Worm (Caenorhabditis elegans) whole organism, L3 larva: Measurements from ENCODE around the gene fbxb-79.
A peak's percentile ranks its signal among the peaks of the same experiment; 100 is the strongest.

Experiments
- R02D3.7 ChIP-seq: fragments of 150-350 bp; optimal IDR thresholded peaks from 2 replicates; lab custom pipeline; 2014; ENCODE audit warnings: missing biosample characterization, missing genetic modification characterization
- ZK546.5 ChIP-seq: sonication (generic microtip); optimal IDR thresholded peaks from 2 replicates; lab custom pipeline; 2017; ENCODE audit warnings: missing biosample characterization, missing genetic modification characterization
- aly-2 ChIP-seq: fragments of 150-350 bp; optimal IDR thresholded peaks from 2 replicates; lab custom pipeline; 2014; ENCODE audit warnings: missing biosample characterization, missing genetic modification characterization
- ama-1 ChIP-seq: fragments of 150-350 bp; optimal IDR thresholded peaks from 2 replicates; lab custom pipeline; 2018
- ceh-16 ChIP-seq: sonication (generic microtip); optimal IDR thresholded peaks from 2 replicates; lab custom pipeline; 2017; ENCODE audit warnings: missing biosample characterization, missing genetic modification characterization
- ceh-28 ChIP-seq: fragments of 150-350 bp; optimal IDR thresholded peaks from 2 replicates; lab custom pipeline; 2014; ENCODE audit warnings: missing biosample characterization, missing genetic modification reagents, missing genetic modification characterization
- daf-12 ChIP-seq: fragments of 150-350 bp; optimal IDR thresholded peaks from 2 replicates; lab custom pipeline; 2014; ENCODE audit warnings: missing biosample characterization, missing genetic modification reagents, missing genetic modification characterization
- egl-27 ChIP-seq: sonication (generic microtip); optimal IDR thresholded peaks from 4 replicates; lab custom pipeline; 2017; ENCODE audit warnings: missing biosample characterization, missing genetic modification reagents, missing genetic modification characterization
- elt-1 ChIP-seq: fragments of 150-350 bp; optimal IDR thresholded peaks from 2 replicates; lab custom pipeline; 2014; ENCODE audit warnings: missing biosample characterization, missing genetic modification characterization
- elt-2 ChIP-seq: sonication (generic microtip); optimal IDR thresholded peaks from 2 replicates; lab custom pipeline; 2016; ENCODE audit warnings: missing genetic modification reagents, mild to moderate bottlenecking, missing genetic modification characterization, missing compliant biosample characterization
- elt-3 ChIP-seq, 3 experiments: fragments of 150-350 bp in 1 of 3; sonication (generic microtip) in 2 of 3; optimal IDR thresholded peaks; 2 replicates in 2 of 3; 4 replicates in 1 of 3; lab custom pipeline; 2014 to 2017; ENCODE audit warnings: missing biosample characterization in 3 of 3, missing genetic modification characterization in 3 of 3
- fkh-2 ChIP-seq: fragments of 150-350 bp; optimal IDR thresholded peaks from 2 replicates; lab custom pipeline; 2014; ENCODE audit warnings: missing biosample characterization, missing genetic modification reagents, missing genetic modification characterization
- fos-1 ChIP-seq: fragments of 150-350 bp; optimal IDR thresholded peaks from 2 replicates; lab custom pipeline; 2014; ENCODE audit warnings: missing biosample characterization, missing genetic modification characterization
- hmg-11 ChIP-seq: sonication (generic microtip); optimal IDR thresholded peaks from 2 replicates; lab custom pipeline; 2016; ENCODE audit warnings: missing genetic modification characterization, missing compliant biosample characterization
- jun-1 ChIP-seq: fragments of 150-350 bp; optimal IDR thresholded peaks from 2 replicates; lab custom pipeline; 2014; ENCODE audit warnings: missing biosample characterization, missing genetic modification reagents, missing genetic modification characterization
- lin-39 ChIP-seq: fragments of 150-350 bp; optimal IDR thresholded peaks from 2 replicates; lab custom pipeline; 2018; ENCODE audit warnings: missing biosample characterization, missing genetic modification reagents, missing genetic modification characterization
- lsy-12 ChIP-seq: sonication (generic microtip); optimal IDR thresholded peaks from 2 replicates; lab custom pipeline; 2016; ENCODE audit warnings: mild to moderate bottlenecking, missing genetic modification characterization, missing compliant biosample characterization
- mml-1 ChIP-seq: fragments of 150-350 bp; sonication (generic microtip); optimal IDR thresholded peaks from 3 replicates; lab custom pipeline; 2014; ENCODE audit warnings: missing biosample characterization, missing genetic modification characterization
- nfya-1 ChIP-seq: sonication (generic microtip); optimal IDR thresholded peaks from 2 replicates; lab custom pipeline; 2017; ENCODE audit warnings: missing genetic modification characterization, mild to moderate bottlenecking, missing compliant biosample characterization, antibody characterized with exemption, moderate library complexity; ENCODE audit not compliant: insufficient read depth
- nhr-11 ChIP-seq: fragments of 150-350 bp; optimal IDR thresholded peaks from 2 replicates; lab custom pipeline; 2014; ENCODE audit warnings: missing biosample characterization, missing genetic modification characterization
- nhr-12 ChIP-seq: fragments of 150-350 bp; optimal IDR thresholded peaks from 2 replicates; lab custom pipeline; 2014; ENCODE audit warnings: missing biosample characterization, missing genetic modification characterization
- nhr-23 ChIP-seq: fragments of 150-350 bp; optimal IDR thresholded peaks from 2 replicates; lab custom pipeline; 2014; ENCODE audit warnings: missing biosample characterization, missing genetic modification reagents, missing genetic modification characterization
- nhr-237 ChIP-seq: fragments of 150-350 bp; optimal IDR thresholded peaks from 2 replicates; lab custom pipeline; 2014; ENCODE audit warnings: missing biosample characterization, missing genetic modification characterization
- nhr-28 ChIP-seq: fragments of 150-350 bp; optimal IDR thresholded peaks from 2 replicates; lab custom pipeline; 2014; ENCODE audit warnings: missing biosample characterization, missing genetic modification characterization
- nhr-43 ChIP-seq: sonication (generic microtip); optimal IDR thresholded peaks from 2 replicates; lab custom pipeline; 2016; ENCODE audit warnings: mild to moderate bottlenecking, missing genetic modification characterization, missing compliant biosample characterization; ENCODE audit not compliant: poor library complexity, severe bottlenecking
- nhr-76 ChIP-seq: fragments of 150-350 bp; sonication (generic microtip); optimal IDR thresholded peaks from 5 replicates; lab custom pipeline; 2014; ENCODE audit warnings: missing biosample characterization, missing genetic modification characterization
- nhr-77 ChIP-seq: fragments of 150-350 bp; optimal IDR thresholded peaks from 2 replicates; lab custom pipeline; 2014; ENCODE audit warnings: missing biosample characterization, missing genetic modification characterization
- pha-4 ChIP-seq: fragments of 150-350 bp; optimal IDR thresholded peaks from 2 replicates; lab custom pipeline; 2014; ENCODE audit warnings: missing biosample characterization, missing genetic modification reagents, missing genetic modification characterization
- pqm-1 ChIP-seq: fragments of 150-350 bp; optimal IDR thresholded peaks from 2 replicates; lab custom pipeline; 2017; ENCODE audit warnings: missing biosample characterization, missing genetic modification characterization, inconsistent platforms
- skn-1 ChIP-seq: fragments of 150-350 bp; optimal IDR thresholded peaks from 2 replicates; lab custom pipeline; 2014; ENCODE audit warnings: missing biosample characterization, missing genetic modification characterization
- snpc-4 ChIP-seq: fragments of 150-350 bp; optimal IDR thresholded peaks from 2 replicates; lab custom pipeline; 2014; ENCODE audit warnings: missing biosample characterization, missing genetic modification characterization
- tbx-2 ChIP-seq: sonication (generic microtip); optimal IDR thresholded peaks from 2 replicates; lab custom pipeline; 2016; ENCODE audit warnings: mild to moderate bottlenecking, missing genetic modification characterization, missing compliant biosample characterization
- unc-39 ChIP-seq: sonication (generic microtip); optimal IDR thresholded peaks from 4 replicates; lab custom pipeline; 2017; ENCODE audit warnings: missing biosample characterization, missing genetic modification characterization
- unc-62 ChIP-seq: fragments of 150-350 bp; sonication (generic microtip); optimal IDR thresholded peaks from 4 replicates; lab custom pipeline; 2014; ENCODE audit warnings: missing biosample characterization, missing genetic modification reagents, missing genetic modification characterization
- zag-1 ChIP-seq: fragments of 150-350 bp; optimal IDR thresholded peaks from 2 replicates; lab custom pipeline; 2014; ENCODE audit warnings: missing biosample characterization, missing genetic modification characterization
- ztf-4 ChIP-seq: fragments of 150-350 bp; optimal IDR thresholded peaks from 2 replicates; lab custom pipeline; 2014; ENCODE audit warnings: missing biosample characterization, missing genetic modification characterization

The fbxb-79 gene

ce11 chrIV:11146962-11147470 lies 42.3 kb downstream of the fbxb-79 start, which contains the start of gene pigq-1:
Gene pigq-1 (minus strand): TSS chrIV:11147247.
- peak; percentile 16 for TF ChIP-seq nhr-23
- TF ChIP-seq ceh-28 (tag; lab: Kevin White, UChicago), result peak; percentile 16
- TF ChIP-seq fkh-2 (tag; lab: Kevin White, UChicago), result no peak
- peak; percentile 67 for TF ChIP-seq nhr-43 (tag; lab: Kevin White, UChicago)
- peak; percentile 20 for TF ChIP-seq aly-2
- no peak for TF ChIP-seq nhr-77 (tag; lab: Kevin White, UChicago)
- TF ChIP-seq elt-3 (tag; optimal IDR thresholded peaks at IDR 0.05; lab: Kevin White, UChicago), result no peak
- peak; percentile 65 for TF ChIP-seq lsy-12 (tag; lab: Kevin White, UChicago)
- TF ChIP-seq unc-39 (tag; lab: Kevin White, UChicago), result no peak
- TF ChIP-seq zag-1 (tag; lab: Kevin White, UChicago), result peak; percentile 62
- TF ChIP-seq lin-39 (tag; lab: Kevin White, UChicago), result no peak
- peak; percentile 19 for TF ChIP-seq elt-2
- no peak for TF ChIP-seq nhr-28 (tag; lab: Kevin White, UChicago)
- peak; percentile 61 for TF ChIP-seq ama-1 (lab: Kevin White, UChicago)
- peak; percentile 10 for TF ChIP-seq ceh-16
- TF ChIP-seq R02D3.7, result peak; percentile 49
- TF ChIP-seq elt-1 (tag; lab: Kevin White, UChicago), result peak; percentile 17
- peak; percentile 25 for TF ChIP-seq pha-4 (tag; lab: Kevin White, UChicago)
- TF ChIP-seq pqm-1 (tag; lab: Kevin White, UChicago), result no peak
- peak; percentile 17 for TF ChIP-seq nhr-12 (tag; lab: Kevin White, UChicago)
- TF ChIP-seq tbx-2 (tag; lab: Kevin White, UChicago), result peak; percentile 49
- TF ChIP-seq daf-12, result no peak
- TF ChIP-seq ZK546.5 (tag; lab: Kevin White, UChicago), result peak; percentile 46
- no peak for TF ChIP-seq jun-1 (tag; lab: Kevin White, UChicago)
- TF ChIP-seq nhr-11, result no peak
- TF ChIP-seq nhr-237 (tag; lab: Kevin White, UChicago), result no peak
- TF ChIP-seq hmg-11 (tag; lab: Kevin White, UChicago), result no peak
- no peak for TF ChIP-seq skn-1
- no peak for TF ChIP-seq egl-27
- no peak for TF ChIP-seq nfya-1 (tag; lab: Kevin White, UChicago)

- TF ChIP-seq fos-1 (tag; lab: Kevin White, UChicago) (no peak), egl-27 (no peak), unc-62 (GFP tag; lab: Kevin White, UChicago) (no peak), pha-4 (tag; lab: Kevin White, UChicago) (no peak)
- TF ChIP-seq, all 47 proteins: peak for 0
These were observed 42.8 kb downstream of the fbxb-79 start for ce11 chrIV:11146492-11146891.

ce11 chrIV:11145929-11146339 lies 43.4 kb downstream of the fbxb-79 start:
- TF ChIP-seq lin-39 (tag; lab: Kevin White, UChicago) (no peak), pqm-1 (tag; lab: Kevin White, UChicago) (no peak), elt-1 (tag; lab: Kevin White, UChicago) (no peak), unc-39 (tag; lab: Kevin White, UChicago) (no peak), nhr-76 (tag; lab: Kevin White, UChicago) (no peak), snpc-4 (tag; lab: Kevin White, UChicago) (no peak), ceh-16 (no peak), hmg-11 (tag; lab: Kevin White, UChicago) (no peak), nfya-1 (tag; lab: Kevin White, UChicago) (no peak), ztf-4 (tag; lab: Kevin White, UChicago) (no peak)

- no peak for TF ChIP-seq R02D3.7
- no peak for TF ChIP-seq mml-1 (tag; lab: Kevin White, UChicago)
- no peak for TF ChIP-seq nhr-43 (tag; lab: Kevin White, UChicago)
- TF ChIP-seq ama-1 (lab: Kevin White, UChicago), result no peak
- TF ChIP-seq elt-2, result no peak
- TF ChIP-seq nhr-12 (tag; lab: Kevin White, UChicago), result no peak
- no peak for TF ChIP-seq tbx-2 (tag; lab: Kevin White, UChicago)
- TF ChIP-seq daf-12, result no peak
- TF ChIP-seq nhr-11, result no peak
- TF ChIP-seq unc-62 (GFP tag; lab: Kevin White, UChicago), result no peak
- no peak for TF ChIP-seq lsy-12 (tag; lab: Kevin White, UChicago)
These were observed 46.2 kb downstream of the fbxb-79 start, which contains the start of gene F01G4.4 for ce11 chrIV:11143228-11143444. Gene F01G4.4 (plus strand): TSS chrIV:11143345.
